Fruit fly (Drosophila melanogaster): ENCODE data around the gene Hsp70Bbb.

The Hsp70Bbb gene

DNA sequence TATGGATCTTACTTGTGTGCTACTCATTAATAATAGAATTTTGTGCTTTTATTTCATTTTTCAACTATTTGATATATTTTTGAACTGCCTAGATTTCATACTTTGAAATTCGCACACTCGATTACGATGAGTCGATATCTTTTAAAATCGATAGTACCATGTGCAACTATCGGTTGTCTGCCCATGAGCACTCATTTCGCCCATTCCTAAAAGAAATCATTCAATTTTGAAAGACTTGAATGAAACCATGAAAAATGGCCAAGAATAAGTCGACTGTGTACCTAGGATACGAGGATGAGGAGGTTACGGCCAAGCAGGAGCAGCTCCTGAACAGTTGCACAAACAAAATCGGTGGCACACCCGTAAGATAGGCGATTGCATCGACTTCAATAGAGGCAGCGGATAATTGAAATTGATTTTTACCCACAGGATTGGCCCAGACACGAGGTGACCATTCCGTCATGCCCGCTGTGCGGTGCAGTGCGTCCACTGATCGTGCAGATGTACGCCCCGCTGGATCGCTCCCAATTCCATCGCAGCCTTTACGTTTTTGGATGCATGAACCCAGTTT lies 45.9 kb upstream of the Hsp70Bbb start, which contains the start of gene trus (continued):
- TF ChIP-seq klu (GFP tag; IDR thresholded peaks at IDR 0.05) = no peak
- TF ChIP-seq grau (tag; optimal IDR thresholded peaks at IDR 0.05) = no peak
- no peak for TF ChIP-seq CG32767 (GFP tag; IDR thresholded peaks at IDR 0.05)
- TF ChIP-seq hbn (GFP tag; IDR thresholded peaks at IDR 0.05; ENCODE audit: partially characterized antibody) = peak; percentile 91
- TF ChIP-seq CG2875 (GFP tag; optimal IDR thresholded peaks at IDR 0.05) = no peak
- TF ChIP-seq br (optimal IDR thresholded peaks at IDR 0.05) = no peak
- TF ChIP-seq Dbx (GFP tag; IDR thresholded peaks at IDR 0.05) = no peak
- TF ChIP-seq CG7745 (tag; optimal IDR thresholded peaks at IDR 0.05) = no peak
- no peak for TF ChIP-seq lola (GFP tag; optimal IDR thresholded peaks at IDR 0.05)
- no peak for TF ChIP-seq corto (GFP tag; optimal IDR thresholded peaks at IDR 0.05)
- no peak for TF ChIP-seq insv (GFP tag; optimal IDR thresholded peaks at IDR 0.05)
- TF ChIP-seq CG1024 (GFP tag; IDR thresholded peaks at IDR 0.05) = no peak
- TF ChIP-seq slou (GFP tag; optimal IDR thresholded peaks at IDR 0.05) = no peak
- no peak for TF ChIP-seq CG18764 (GFP tag; optimal IDR thresholded peaks at IDR 0.05)
- TF ChIP-seq CG33557 (GFP tag; optimal IDR thresholded peaks at IDR 0.05) = no peak
- TF ChIP-seq CG11696 (GFP tag; IDR thresholded peaks at IDR 0.05) = no peak
- no peak for TF ChIP-seq CG9817 (tag; optimal IDR thresholded peaks at IDR 0.05)
- peak; percentile 73 for TF ChIP-seq CG16813 (GFP tag; IDR thresholded peaks at IDR 0.05; ENCODE audit: partially characterized antibody)
- TF ChIP-seq ken (GFP tag; IDR thresholded peaks at IDR 0.05) = no peak
- TF ChIP-seq Dad (GFP tag; optimal IDR thresholded peaks at IDR 0.05) = no peak
- TF ChIP-seq grn (GFP tag; optimal IDR thresholded peaks at IDR 0.05) = no peak
- no peak for TF ChIP-seq emc (GFP tag; optimal IDR thresholded peaks at IDR 0.05)
- TF ChIP-seq CG16815 (GFP tag; optimal IDR thresholded peaks at IDR 0.05) = no peak
- TF ChIP-seq Med (GFP tag) = peak; percentile 35
- TF ChIP-seq CG42726 (GFP tag; IDR thresholded peaks at IDR 0.05; ENCODE audit: partially characterized antibody) = peak; percentile 46; the same call in 1 of the 2 replicates
- TF ChIP-seq Eip74EF (GFP tag; optimal IDR thresholded peaks at IDR 0.05) = no peak
- TF ChIP-seq rib (GFP tag; IDR thresholded peaks at IDR 0.05) = 0 out of 2 replicates have a peak, but pooled peaks have one; percentile 8
- no peak for TF ChIP-seq en (GFP tag; optimal IDR thresholded peaks at IDR 0.05)

DNA sequence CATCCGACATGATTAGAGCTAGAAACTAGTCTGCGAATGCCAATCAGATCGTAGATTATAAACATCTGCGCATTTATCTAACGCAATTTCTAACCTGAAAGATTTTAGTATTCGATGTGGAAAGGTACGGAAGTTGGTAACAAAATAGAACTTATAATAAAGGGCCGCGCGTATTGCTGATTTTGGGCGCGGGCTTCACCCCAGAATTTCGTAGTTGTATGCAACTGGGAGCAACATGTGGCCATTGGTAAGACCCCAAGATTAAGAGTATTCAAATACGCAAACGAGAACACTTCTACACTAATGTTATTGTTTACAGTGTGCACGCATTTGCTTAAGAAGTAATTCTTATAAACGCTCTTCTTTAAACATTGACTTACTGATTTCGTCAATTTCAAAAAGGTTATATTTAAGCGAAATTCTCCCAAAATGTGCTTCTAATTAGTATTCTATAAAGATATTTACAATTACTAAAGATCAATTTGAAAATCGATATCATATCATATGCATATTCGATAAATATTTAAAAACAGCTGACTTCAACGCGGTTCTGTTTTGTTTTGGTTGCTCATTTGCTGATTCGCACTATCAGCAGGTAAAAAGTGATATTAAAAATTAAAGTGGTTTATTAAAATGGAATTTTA lies 42.3 kb upstream of the Hsp70Bbb start, which contains the start of the genes CG5961 and Polr3C:
TSS of gene CG5961 (minus strand) at position 416 of the 644 bp plus-strand sequence.
TSS of gene Polr3C (plus strand) at position 536 of the 644 bp plus-strand sequence.
- TF ChIP-seq MESR4 (GFP tag; optimal IDR thresholded peaks at IDR 0.05) = peak; percentile 71
- no peak for TF ChIP-seq Tbp (GFP tag; optimal IDR thresholded peaks at IDR 0.05)
- peak; percentile 26 for TF ChIP-seq CG17186 (GFP tag; optimal IDR thresholded peaks at IDR 0.05)
- peak; percentile 24 for TF ChIP-seq grn (GFP tag; optimal IDR thresholded peaks at IDR 0.05)
- 0 out of 4 replicates have a peak, but pooled peaks have one; percentile 55 for TF ChIP-seq chinmo (GFP tag; IDR thresholded peaks at IDR 0.05; ENCODE audit: partially characterized antibody)
- TF ChIP-seq sna (GFP tag; IDR thresholded peaks at IDR 0.05; ENCODE audit: partially characterized antibody) = no peak; the same call in 1 of the 2 replicates
- TF ChIP-seq bbx (GFP tag; IDR thresholded peaks at IDR 0.05; ENCODE audit: partially characterized antibody) = 0 out of 2 replicates have a peak, but pooled peaks have one; percentile 31
- TF ChIP-seq CG8924 (tag; optimal IDR thresholded peaks at IDR 0.05) = peak; percentile 15
- TF ChIP-seq tup (GFP tag; optimal IDR thresholded peaks at IDR 0.05) = no peak
- TF ChIP-seq CG11093 (GFP tag; IDR thresholded peaks at IDR 0.05) = no peak
- peak; percentile 6 for TF ChIP-seq sug (tag; optimal IDR thresholded peaks at IDR 0.05)
- peak; percentile 14 for TF ChIP-seq pros (GFP tag; optimal IDR thresholded peaks at IDR 0.05)
- TF ChIP-seq zen (tag; optimal IDR thresholded peaks at IDR 0.05) = peak; percentile 11
- peak; percentile 75 for TF ChIP-seq E2f2 (GFP tag; IDR thresholded peaks at IDR 0.05)
- TF ChIP-seq CG14965 (GFP tag; optimal IDR thresholded peaks at IDR 0.05; ENCODE audit: borderline replicate concordance) = no peak
- TF ChIP-seq CG9797 (GFP tag; optimal IDR thresholded peaks at IDR 0.05) = peak; percentile 62
- peak; percentile 56 for TF ChIP-seq Dref (GFP tag; IDR thresholded peaks at IDR 0.05)
- TF ChIP-seq unc-4 (GFP tag; IDR thresholded peaks at IDR 0.05; ENCODE audit: partially characterized antibody) = peak; percentile 43; the same call in 1 of the 2 replicates
- no peak for TF ChIP-seq ATbp (GFP tag; optimal IDR thresholded peaks at IDR 0.05)
- peak; percentile 24 for TF ChIP-seq CG34376 (GFP tag; optimal IDR thresholded peaks at IDR 0.05)
- TF ChIP-seq dimm (GFP tag; IDR thresholded peaks at IDR 0.05) = no peak
- TF ChIP-seq CG10267 (tag; optimal IDR thresholded peaks at IDR 0.05) = peak; percentile 45
